Worm (Caenorhabditis elegans): Measurements from ENCODE around the gene F49F1.4.

DNA sequence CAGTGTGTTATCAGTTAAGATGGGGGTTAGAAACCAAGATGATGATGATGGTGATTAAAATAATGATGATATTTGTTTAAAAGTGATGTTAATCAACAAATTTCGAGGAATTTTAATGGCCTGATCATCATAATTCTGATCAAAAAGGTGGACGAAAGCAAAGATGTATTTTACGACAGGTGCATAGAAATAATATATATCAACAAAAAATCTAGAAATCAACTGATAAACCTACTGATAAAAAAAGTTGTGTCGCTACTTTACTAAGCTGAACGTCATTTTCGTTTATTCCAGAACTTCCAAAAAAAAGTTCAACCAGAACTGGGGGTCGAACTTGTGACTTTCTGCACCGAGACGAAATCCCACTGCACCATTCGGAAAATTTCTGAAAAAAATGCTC, 7.5 kb upstream of the F49F1.4 start, which contains the start of gene mul-1:
- TF ChIP-seq nhr-12 (tag; optimal IDR thresholded peaks at IDR 0.05) (no peak), pha-4 (tag; optimal IDR thresholded peaks at IDR 0.05) (no peak), blmp-1 (tag; optimal IDR thresholded peaks at IDR 0.05) (no peak), unc-62 (GFP tag; optimal IDR thresholded peaks at IDR 0.05) (no peak), unc-39 (tag; optimal IDR thresholded peaks at IDR 0.05) (no peak)

All from whole organism, mixed stage, embryonic.